Worm (Caenorhabditis elegans) whole organism, L2 larva: ENCODE results near the gene C06E7.88.

Experiments
- C34F6.9 ChIP-seq: fragments of 150-350 bp; optimal IDR thresholded peaks from 2 replicates; lab custom pipeline; 2014; ENCODE audit warnings: missing biosample characterization, missing genetic modification characterization
- F13H6.1 ChIP-seq: sonication (generic microtip); optimal IDR thresholded peaks from 2 replicates; lab custom pipeline; 2016; ENCODE audit warnings: missing genetic modification characterization, missing compliant biosample characterization
- Y55F3AM.14 ChIP-seq: fragments of 200-800 bp; sonication (Bioruptor generic); optimal IDR thresholded peaks from 2 replicates; lab custom pipeline; 2018; ENCODE audit warnings: mild to moderate bottlenecking, missing genetic modification characterization, missing compliant biosample characterization
- alr-1 ChIP-seq: fragments of 150-350 bp; optimal IDR thresholded peaks from 2 replicates; lab custom pipeline; 2014; ENCODE audit warnings: missing biosample characterization, missing genetic modification characterization
- aly-2 ChIP-seq: fragments of 150-350 bp; optimal IDR thresholded peaks from 2 replicates; lab custom pipeline; 2014; ENCODE audit warnings: missing biosample characterization, missing genetic modification characterization
- blmp-1 ChIP-seq: sonication (generic microtip); optimal IDR thresholded peaks from 2 replicates; lab custom pipeline; 2017; ENCODE audit warnings: missing genetic modification characterization, mild to moderate bottlenecking, missing compliant biosample characterization, antibody characterized with exemption, moderate library complexity; ENCODE audit not compliant: insufficient read depth
- ceh-16 ChIP-seq: fragments of 150-350 bp; optimal IDR thresholded peaks from 2 replicates; lab custom pipeline; 2014; ENCODE audit warnings: missing biosample characterization, missing genetic modification characterization
- ceh-82 ChIP-seq: fragments of 150-350 bp; optimal IDR thresholded peaks from 2 replicates; lab custom pipeline; 2014; ENCODE audit warnings: missing biosample characterization, missing genetic modification characterization
- crh-2 ChIP-seq: sonication (generic microtip); optimal IDR thresholded peaks from 2 replicates; lab custom pipeline; 2017; ENCODE audit warnings: missing biosample characterization, missing genetic modification characterization
- elt-1 ChIP-seq: fragments of 150-350 bp; optimal IDR thresholded peaks from 2 replicates; lab custom pipeline; 2014; ENCODE audit warnings: missing biosample characterization, missing genetic modification characterization
- elt-3 ChIP-seq: sonication (generic microtip); optimal IDR thresholded peaks from 2 replicates; lab custom pipeline; 2017; ENCODE audit warnings: missing biosample characterization, missing genetic modification characterization
- fos-1 ChIP-seq: fragments of 150-350 bp; optimal IDR thresholded peaks from 2 replicates; lab custom pipeline; 2014; ENCODE audit warnings: missing biosample characterization, missing genetic modification characterization
- gmeb-1 ChIP-seq: fragments of 150-350 bp; optimal IDR thresholded peaks from 2 replicates; lab custom pipeline; 2014; ENCODE audit warnings: missing biosample characterization, missing genetic modification characterization
- lin-13 ChIP-seq: fragments of 150-350 bp; optimal IDR thresholded peaks from 2 replicates; lab custom pipeline; 2014; ENCODE audit warnings: missing biosample characterization, missing genetic modification reagents, missing genetic modification characterization
- lsy-2 ChIP-seq, 2 experiments: fragments of 150-350 bp in 1 of 2; sonication (generic microtip) in 1 of 2; optimal IDR thresholded peaks; 2 replicates each; lab custom pipeline; 2014 to 2017; ENCODE audit warnings: missing biosample characterization in 2 of 2, missing genetic modification characterization in 2 of 2
- mab-5 ChIP-seq: fragments of 150-350 bp; optimal IDR thresholded peaks from 2 replicates; lab custom pipeline; 2014; ENCODE audit warnings: missing biosample characterization, missing genetic modification characterization
- nhr-12 ChIP-seq: fragments of 150-350 bp; optimal IDR thresholded peaks from 2 replicates; lab custom pipeline; 2014; ENCODE audit warnings: missing biosample characterization, missing genetic modification characterization
- nhr-129 ChIP-seq: fragments of 150-350 bp; optimal IDR thresholded peaks from 2 replicates; lab custom pipeline; 2014; ENCODE audit warnings: missing biosample characterization, missing genetic modification characterization
- nhr-23 ChIP-seq: fragments of 150-350 bp; optimal IDR thresholded peaks from 2 replicates; lab custom pipeline; 2014; ENCODE audit warnings: missing biosample characterization, missing genetic modification reagents, missing genetic modification characterization
- nhr-237 ChIP-seq: fragments of 150-350 bp; optimal IDR thresholded peaks from 2 replicates; lab custom pipeline; 2014; ENCODE audit warnings: missing biosample characterization, missing genetic modification characterization
- nhr-25 ChIP-seq: fragments of 150-350 bp; sonication (generic microtip); optimal IDR thresholded peaks from 3 replicates; lab custom pipeline; 2014; ENCODE audit warnings: missing biosample characterization, missing genetic modification characterization
- nhr-77 ChIP-seq: fragments of 150-350 bp; optimal IDR thresholded peaks from 2 replicates; lab custom pipeline; 2014; ENCODE audit warnings: missing biosample characterization, missing genetic modification characterization
- sem-4 ChIP-seq: fragments of 150-350 bp; optimal IDR thresholded peaks from 2 replicates; lab custom pipeline; 2014; ENCODE audit warnings: missing biosample characterization, missing genetic modification reagents, missing genetic modification characterization
- skn-1 ChIP-seq: sonication (generic microtip); optimal IDR thresholded peaks from 2 replicates; lab custom pipeline; 2017; ENCODE audit warnings: missing biosample characterization, missing genetic modification characterization
- sma-3 ChIP-seq: sonication (generic microtip); optimal IDR thresholded peaks from 2 replicates; lab custom pipeline; 2016; ENCODE audit warnings: missing genetic modification reagents, missing genetic modification characterization, missing compliant biosample characterization
- sma-9 ChIP-seq, 2 experiments: fragments of 150-350 bp in 1 of 2; sonication (generic microtip) in 1 of 2; optimal IDR thresholded peaks; 2 replicates each; lab custom pipeline; 2014 to 2016; ENCODE audit warnings: missing genetic modification characterization in 2 of 2, mild to moderate bottlenecking in 1 of 2, missing biosample characterization in 1 of 2, missing compliant biosample characterization in 1 of 2, missing genetic modification reagents in 1 of 2, moderate library complexity in 1 of 2
- unc-39 ChIP-seq: fragments of 150-350 bp; optimal IDR thresholded peaks from 2 replicates; lab custom pipeline; 2014; ENCODE audit warnings: missing biosample characterization, missing genetic modification characterization
- unc-55 ChIP-seq: fragments of 150-350 bp; sonication (generic microtip); optimal IDR thresholded peaks from 3 replicates; lab custom pipeline; 2014; ENCODE audit warnings: missing biosample characterization, missing genetic modification reagents, missing genetic modification characterization
- unc-62 ChIP-seq: fragments of 150-350 bp; optimal IDR thresholded peaks from 2 replicates; lab custom pipeline; 2014; ENCODE audit warnings: missing biosample characterization, missing genetic modification reagents, missing genetic modification characterization
- ztf-1 ChIP-seq: fragments of 200-800 bp; sonication (Bioruptor generic); conservative IDR thresholded peaks from 2 replicates; pipeline ENCODE4 v1.3.6; 2022; ENCODE audit warnings: missing genetic modification characterization, missing compliant biosample characterization
- ztf-4 ChIP-seq: fragments of 150-350 bp; optimal IDR thresholded peaks from 2 replicates; lab custom pipeline; 2014; ENCODE audit warnings: missing biosample characterization, missing genetic modification characterization

C06E7.88 gene

DNA sequence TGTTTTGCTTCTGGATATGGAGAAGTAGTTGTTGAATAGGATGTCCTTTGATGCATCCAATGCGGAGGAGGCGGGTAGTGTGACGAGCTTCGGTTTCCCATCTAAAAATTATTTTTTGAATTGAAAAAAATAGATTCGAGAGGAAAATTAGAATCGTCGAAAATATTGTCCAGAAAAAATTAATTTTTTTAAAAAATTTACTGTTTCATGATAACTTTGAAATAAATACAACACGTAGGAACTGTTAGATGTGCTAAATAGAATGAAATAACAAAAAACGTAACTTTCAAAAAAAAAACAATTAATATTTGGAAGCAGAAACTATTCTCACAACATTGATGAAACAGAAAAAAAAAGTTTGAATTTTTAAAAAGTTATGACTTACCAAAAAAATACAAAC lies 7.2 kb downstream of the C06E7.88 start, which contains the start of gene C06E7.4:
Gene C06E7.4 (minus strand): TSS at position 101 of the 400 bp plus-strand sequence.
- no peak for TF ChIP-seq crh-2 (tag; lab: Kevin White, UChicago)

DNA sequence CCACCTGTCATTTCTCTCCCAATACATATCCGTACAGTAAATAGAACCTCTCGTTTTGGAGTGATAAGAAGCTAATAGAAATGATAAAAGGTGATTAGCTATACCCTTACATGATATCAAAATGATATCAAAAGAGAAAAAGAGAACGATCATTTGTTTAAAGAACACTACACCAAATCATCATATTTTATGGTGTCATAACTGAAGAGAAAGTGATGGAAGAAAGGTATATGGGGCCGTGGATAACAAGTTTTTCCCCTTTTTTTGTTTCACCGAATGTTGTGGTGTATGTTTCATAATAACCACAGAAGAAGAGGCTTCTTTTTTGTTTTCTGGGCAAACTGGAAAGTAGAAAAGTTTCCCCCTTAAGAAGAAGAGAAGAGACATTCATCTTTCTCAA lies 8.9 kb downstream of the C06E7.88 start:
- TF ChIP-seq unc-39 (tag; lab: Kevin White, UChicago) (no peak), blmp-1 (tag; lab: Kevin White, UChicago) (peak; percentile 69)

- TF ChIP-seq ceh-16 (tag; lab: Kevin White, UChicago) (no peak), fos-1 (no peak)
Observed at ce11 chrIV:5856975-5857374, 10.1 kb downstream of the C06E7.88 start.

DNA sequence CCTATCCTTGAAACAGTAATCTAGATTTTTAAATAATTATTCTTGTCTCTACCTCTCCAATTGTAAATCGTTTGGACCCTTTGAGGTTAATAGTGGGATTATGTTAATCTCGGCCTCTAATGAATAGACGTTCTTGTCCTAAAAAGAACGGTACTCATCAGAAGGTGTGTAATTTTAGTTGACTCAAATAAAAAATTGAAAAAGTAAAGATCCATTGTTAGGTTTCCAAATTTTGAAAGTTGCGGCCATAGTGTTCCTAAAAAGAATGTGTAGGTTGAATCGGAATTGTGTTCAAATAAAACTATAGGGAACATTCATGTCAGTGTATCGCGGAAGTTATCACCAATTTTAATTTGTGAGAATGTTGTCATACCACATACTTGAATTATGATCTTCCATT lies 11.5 kb downstream of the C06E7.88 start:
- TF ChIP-seq unc-39 (tag; lab: Kevin White, UChicago) = no peak
- no peak for TF ChIP-seq C34F6.9
- TF ChIP-seq alr-1 (tag; lab: Kevin White, UChicago) = no peak
- no peak for TF ChIP-seq unc-62 (GFP tag; lab: Kevin White, UChicago)
- no peak for TF ChIP-seq gmeb-1 (tag; lab: Kevin White, UChicago)
- no peak for TF ChIP-seq crh-2 (tag; lab: Kevin White, UChicago)
- no peak for TF ChIP-seq skn-1 (tag; lab: Kevin White, UChicago)
- TF ChIP-seq lin-13 (GFP tag; lab: Kevin White, UChicago) = no peak

DNA sequence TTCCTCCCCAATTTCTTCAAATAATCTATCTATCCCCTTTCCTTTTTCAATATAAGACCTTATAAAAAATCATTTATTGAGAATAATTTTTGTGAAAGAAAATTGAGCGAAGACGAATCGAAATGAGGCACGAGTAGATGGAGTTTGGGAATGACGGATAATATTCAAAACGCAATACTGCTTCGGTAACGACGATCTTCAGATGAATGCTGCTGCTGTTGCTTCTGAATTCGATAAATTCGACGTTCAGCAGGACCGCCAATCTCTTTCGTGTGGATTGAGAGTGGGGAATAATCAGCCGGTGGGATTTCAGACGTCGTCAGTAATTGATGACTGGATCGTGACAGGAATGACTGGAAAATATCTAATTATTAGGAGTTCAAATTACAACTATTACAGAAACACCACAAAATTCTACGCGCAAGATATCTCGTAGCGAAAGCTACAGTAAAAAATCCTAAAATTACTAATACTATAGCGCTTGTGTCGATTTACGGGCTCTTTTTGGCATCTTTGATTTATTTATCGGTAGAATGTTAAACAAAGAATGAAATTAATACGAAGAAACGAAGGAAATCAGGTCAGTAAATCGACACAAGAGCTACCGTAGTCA lies 16.2 kb downstream of the C06E7.88 start:
- TF ChIP-seq lin-13 (GFP tag; lab: Kevin White, UChicago) = no peak

DNA sequence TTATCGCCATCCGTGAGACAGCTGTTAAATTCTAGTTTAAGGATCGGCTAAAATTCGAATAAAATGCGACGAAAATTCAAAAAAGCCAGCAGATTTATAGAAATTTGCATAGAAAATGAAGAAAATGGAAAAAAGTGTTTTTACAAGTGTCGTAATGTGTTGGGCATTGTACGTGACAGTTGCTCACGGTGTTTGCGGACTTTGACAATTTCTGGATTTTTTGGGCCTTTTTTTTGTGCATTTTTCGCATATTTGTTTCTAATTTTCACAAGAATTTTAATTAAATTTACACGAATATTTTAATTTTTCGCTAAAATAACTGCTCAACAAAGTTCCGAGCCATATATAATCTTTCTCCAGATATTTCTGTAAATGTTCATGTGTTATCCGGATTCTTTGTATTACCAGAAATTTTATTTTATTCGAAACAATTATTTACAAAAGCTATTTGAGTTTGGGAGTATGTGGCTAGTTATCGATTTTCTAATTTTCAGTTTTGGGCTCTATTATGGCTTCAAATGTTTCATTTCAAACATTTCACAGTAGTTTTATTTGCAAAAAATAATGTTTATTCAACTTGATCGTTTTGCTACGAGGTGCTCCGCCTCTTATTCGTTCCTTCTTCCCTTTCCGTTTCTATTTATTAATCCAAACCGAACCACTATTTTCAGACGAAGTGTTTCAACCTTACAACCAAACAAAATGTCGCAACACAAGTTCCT lies 18.9 kb downstream of the C06E7.88 start, which contains the start of gene sams-3:
Gene sams-3 (plus strand): TSS at position 672 of the 722 bp plus-strand sequence.
- TF ChIP-seq ztf-1 (GFP tag; lab: Robert Waterston, UW) (no peak), F13H6.1 (tag; lab: Kevin White, UChicago) (no peak), ztf-4 (tag; lab: Kevin White, UChicago) (no peak), nhr-25 (tag; lab: Kevin White, UChicago) (peak; percentile 22), nhr-237 (no peak), gmeb-1 (tag; lab: Kevin White, UChicago) (peak; percentile 64), elt-3 (no peak), nhr-129 (tag; lab: Kevin White, UChicago) (peak; percentile 27), sma-3 (GFP tag; lab: Kevin White, UChicago) (no peak), elt-1 (tag; lab: Kevin White, UChicago) (no peak), C34F6.9 (peak; percentile 60), nhr-23 (tag; lab: Kevin White, UChicago) (no peak), sma-9 (GFP tag; optimal IDR thresholded peaks at IDR 0.05; lab: Kevin White, UChicago) (peak; percentile 45), sma-9 (tag; optimal IDR thresholded peaks at IDR 0.05; lab: Kevin White, UChicago) (no peak), skn-1 (tag; lab: Kevin White, UChicago) (no peak), nhr-77 (tag; lab: Kevin White, UChicago) (no peak), nhr-12 (tag; lab: Kevin White, UChicago) (no peak), sem-4 (tag; lab: Kevin White, UChicago) (no peak), ceh-82 (no peak), lsy-2 (tag; optimal IDR thresholded peaks at IDR 0.05; lab: Kevin White, UChicago) (peak; percentile 42 to 68)

DNA sequence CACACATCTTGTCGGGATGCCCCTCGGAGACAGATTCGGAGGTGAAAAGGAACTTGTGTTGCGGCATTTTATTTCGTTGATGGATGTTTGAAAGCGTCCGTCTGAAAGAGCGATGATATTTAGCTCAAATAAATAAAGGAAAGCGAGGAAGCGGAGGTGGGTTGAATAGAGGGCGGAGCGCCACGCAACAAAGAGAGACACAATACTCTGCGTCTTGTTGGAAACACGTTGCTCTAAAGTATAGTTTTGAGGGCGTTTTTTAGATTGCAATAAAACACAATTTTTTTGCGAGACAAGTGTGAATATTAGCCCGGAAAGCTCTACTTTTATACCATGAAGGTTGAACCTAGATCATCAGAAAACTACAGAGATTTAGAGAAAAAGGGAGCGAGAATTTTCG lies 20.8 kb downstream of the C06E7.88 start, which contains the start of gene sams-4:
Gene sams-4 (minus strand): TSS at position 101 of the 400 bp plus-strand sequence.
- TF ChIP-seq mab-5 (tag; lab: Kevin White, UChicago) (no peak), alr-1 (tag; lab: Kevin White, UChicago) (no peak), nhr-129 (tag; lab: Kevin White, UChicago) (no peak), F13H6.1 (tag; lab: Kevin White, UChicago) (no peak), blmp-1 (tag; lab: Kevin White, UChicago) (no peak), Y55F3AM.14 (GFP tag; lab: Kevin White, UChicago) (no peak), unc-55 (GFP tag; lab: Kevin White, UChicago) (no peak), aly-2 (tag; lab: Kevin White, UChicago) (no peak), C34F6.9 (no peak)
- TF ChIP-seq, all 48 proteins: peak for 0
